Fruit fly (Drosophila melanogaster): Measurements from ENCODE around the gene CG5592.

The CG5592 gene

DNA sequence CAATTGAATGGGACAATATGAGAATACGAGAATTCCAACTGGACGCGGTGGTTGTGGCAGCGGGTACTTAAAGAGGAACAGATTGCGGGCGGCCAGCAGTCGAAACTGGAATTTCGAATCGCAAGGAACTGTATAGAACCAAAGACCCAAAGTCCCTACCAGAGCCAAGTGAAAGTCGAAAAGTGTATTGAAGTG is 15.3 kb upstream of the CG5592 start, which contains the start of gene CG13287:
CG13287 (plus strand) TSS at position 96 of the 195 bp plus-strand sequence.
- no peak for TF ChIP-seq CTCF (optimal IDR thresholded peaks at IDR 0.05)
- TF ChIP-seq CG8478 (optimal IDR thresholded peaks at IDR 0.05), result no peak

DNA sequence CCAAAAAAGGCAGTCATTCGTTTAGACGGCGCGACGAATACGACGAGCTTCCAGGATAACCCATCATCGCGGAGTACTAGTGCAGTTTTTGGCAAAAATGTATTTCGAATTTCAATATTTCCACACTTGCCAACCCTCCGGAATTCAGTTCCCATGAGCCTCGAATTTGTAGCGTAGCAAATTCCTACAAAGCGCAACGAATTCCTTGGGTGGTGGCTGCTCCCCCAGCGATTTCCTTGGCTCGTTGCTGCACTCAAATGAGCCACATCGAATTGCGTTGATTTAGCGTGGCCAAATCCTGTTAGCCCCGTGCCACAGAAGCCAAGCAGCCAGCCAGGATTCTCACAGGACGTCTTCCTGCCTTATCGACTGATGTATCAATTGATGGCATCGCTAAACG is 12.7 kb upstream of the CG5592 start:
- TF ChIP-seq CTCF (optimal IDR thresholded peaks at IDR 0.05) (no peak), CG8478 (optimal IDR thresholded peaks at IDR 0.05) (no peak)

DNA sequence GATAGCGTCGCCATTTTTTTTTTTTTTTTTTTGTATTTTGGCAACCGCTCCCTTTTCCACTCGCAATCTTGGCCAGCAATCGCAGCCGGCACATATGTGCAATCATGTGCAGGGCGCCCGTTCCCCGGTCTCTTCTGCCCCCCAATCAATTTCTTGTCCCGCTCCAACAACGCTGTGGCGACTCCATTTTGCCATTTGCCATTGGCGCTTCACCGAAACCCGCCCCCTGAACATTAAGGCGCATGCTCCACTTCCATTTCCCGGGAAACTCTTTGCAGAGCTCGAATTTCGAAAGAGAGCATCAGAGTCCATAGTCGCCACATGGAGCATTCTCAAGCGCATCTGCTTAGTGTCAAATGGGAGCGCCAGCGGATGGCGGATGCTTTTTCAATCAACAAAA is 6.3 kb upstream of the CG5592 start:
- no peak for TF ChIP-seq CTCF (optimal IDR thresholded peaks at IDR 0.05)
- TF ChIP-seq CG8478 (optimal IDR thresholded peaks at IDR 0.05), result no peak

dm6 chr3L:5891812-5892211 is 5.6 kb upstream of the CG5592 start:
- no peak for TF ChIP-seq CG8478 (optimal IDR thresholded peaks at IDR 0.05)

dm6 chr3L:5893063-5893462 is 4.4 kb upstream of the CG5592 start:
- TF ChIP-seq CTCF (optimal IDR thresholded peaks at IDR 0.05) (no peak), CG8478 (optimal IDR thresholded peaks at IDR 0.05) (no peak)

dm6 chr3L:5899305-5899704 is 1.9 kb downstream of the CG5592 start, which contains the start of gene CG32409:
CG32409 (plus strand) TSS chr3L:5899528.
- TF ChIP-seq CTCF (optimal IDR thresholded peaks at IDR 0.05) (peak in 1 of 2 experiments; percentile 36), CG8478 (optimal IDR thresholded peaks at IDR 0.05) (no peak)

dm6 chr3L:5902189-5902765 is 4.8 kb downstream of the CG5592 start, which contains the start of gene QC:
QC (minus strand) TSS chr3L:5902456.
- TF ChIP-seq CG8478 (optimal IDR thresholded peaks at IDR 0.05), result no peak
- no peak for TF ChIP-seq CTCF (optimal IDR thresholded peaks at IDR 0.05)

DNA sequence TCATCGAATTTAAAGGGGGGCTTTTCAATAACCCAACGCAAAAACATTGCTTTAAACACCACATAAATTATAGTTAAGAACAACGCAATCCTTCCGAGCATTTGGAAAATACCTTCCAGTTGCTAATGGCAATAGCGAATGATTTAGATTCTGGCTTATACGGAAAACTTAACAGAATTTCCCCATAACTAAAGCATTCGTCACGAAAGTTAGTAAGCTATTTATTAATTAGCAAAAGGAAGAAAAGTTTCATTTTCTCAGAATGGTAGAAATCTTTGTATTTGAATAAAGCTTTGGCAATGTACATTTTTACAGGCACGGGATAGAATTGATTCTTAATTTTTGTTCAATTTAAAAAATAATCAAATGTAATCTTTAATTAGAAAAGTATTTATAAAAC is 6.5 kb downstream of the CG5592 start, which contains the start of gene CG32413:
CG32413 (minus strand) TSS at position 101 of the 400 bp plus-strand sequence.
- TF ChIP-seq CTCF (optimal IDR thresholded peaks at IDR 0.05) (no peak), CG8478 (optimal IDR thresholded peaks at IDR 0.05) (no peak)

DNA sequence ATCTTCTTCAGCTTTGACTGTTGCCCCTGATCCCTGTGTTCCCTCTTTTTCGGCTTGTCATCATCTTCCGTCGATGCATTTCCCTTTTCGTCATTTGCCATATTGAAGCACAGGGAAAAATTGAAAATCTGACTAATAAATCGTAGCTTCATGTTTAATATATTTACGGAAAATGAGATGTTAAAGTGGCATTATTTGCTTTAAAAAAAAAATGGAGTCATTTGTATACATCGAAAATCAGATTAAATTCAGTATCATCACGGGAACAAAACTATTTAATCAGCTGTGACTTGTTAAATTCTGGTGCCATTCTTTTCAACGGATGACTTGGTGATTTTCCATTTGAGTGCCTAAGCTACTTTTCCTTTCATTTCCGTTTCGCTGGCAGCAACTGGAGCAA is 9.2 kb downstream of the CG5592 start, which contains the start of gene CG10486:
CG10486 (minus strand) TSS at position 101 of the 400 bp plus-strand sequence.
- TF ChIP-seq CTCF (optimal IDR thresholded peaks at IDR 0.05) (no peak), CG8478 (optimal IDR thresholded peaks at IDR 0.05) (no peak)

DNA sequence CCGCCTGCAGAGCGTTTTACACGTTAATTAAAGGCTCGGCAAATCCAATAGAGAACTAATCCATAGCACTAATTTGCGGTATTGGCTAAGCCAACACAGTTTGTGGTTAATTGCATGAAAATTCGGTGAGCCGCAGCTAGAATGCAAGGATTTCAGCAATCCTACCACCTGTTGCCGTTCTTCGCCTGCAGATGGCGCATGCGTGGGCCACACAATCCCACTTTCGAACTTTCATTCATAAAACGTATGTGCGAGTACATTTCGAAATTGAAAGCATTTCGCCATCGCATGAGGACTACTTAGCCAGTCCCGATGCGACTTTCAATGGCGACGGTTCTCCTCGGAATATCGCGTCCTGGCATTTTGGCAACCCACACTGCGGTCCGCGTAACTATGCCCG is 9.6 kb downstream of the CG5592 start, which contains the start of gene CG13288:
CG13288 (plus strand) TSS at position 305 of the 400 bp plus-strand sequence.
- TF ChIP-seq CG8478 (optimal IDR thresholded peaks at IDR 0.05) (no peak), CTCF (optimal IDR thresholded peaks at IDR 0.05) (peak; percentile 82 to 91)

- no peak for TF ChIP-seq CTCF (optimal IDR thresholded peaks at IDR 0.05)
- TF ChIP-seq CG8478 (optimal IDR thresholded peaks at IDR 0.05), result no peak
Measured at dm6 chr3L:5920778-5921177, 23.3 kb downstream of the CG5592 start.

dm6 chr3L:5921216-5921615 is 23.8 kb downstream of the CG5592 start, which contains the start of gene PXo:
PXo (minus strand) TSS chr3L:5921316.
- TF ChIP-seq CG8478 (optimal IDR thresholded peaks at IDR 0.05) (no peak), CTCF (optimal IDR thresholded peaks at IDR 0.05) (no peak)

DNA sequence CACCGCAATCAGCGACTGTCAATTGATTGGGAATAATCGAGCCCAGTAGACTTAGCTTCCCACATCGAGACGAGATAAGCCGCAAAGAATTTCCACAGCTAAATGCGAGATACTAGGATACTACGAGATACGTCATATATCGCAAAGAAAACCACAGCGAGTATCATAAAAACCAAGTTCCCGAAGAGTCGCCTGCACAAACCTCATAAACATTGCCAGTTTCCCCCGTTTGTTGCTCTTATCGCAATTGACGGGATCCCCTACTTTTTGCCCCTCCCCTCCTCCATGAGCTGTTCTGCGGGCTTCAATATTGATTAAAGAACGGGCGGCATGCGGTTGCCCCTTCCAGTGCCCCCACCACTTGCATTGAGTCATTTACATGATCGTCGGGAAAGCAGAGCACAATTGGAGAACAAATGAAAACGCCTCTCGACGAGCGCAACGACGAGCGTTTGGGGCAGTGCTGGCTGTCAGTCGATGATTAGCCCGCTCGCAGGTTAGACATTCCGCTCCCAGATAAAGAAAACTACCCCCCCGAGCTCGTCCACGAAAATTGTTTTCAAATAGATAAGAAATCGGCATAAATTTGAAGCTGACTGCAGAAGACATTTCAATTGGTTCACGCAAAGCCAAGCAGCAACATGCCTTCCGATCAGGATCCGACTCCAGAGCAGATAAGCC is 24.7 kb downstream of the CG5592 start, which contains the start of gene CG32407:
CG32407 (plus strand) TSS at position 51 of the 681 bp plus-strand sequence.
- TF ChIP-seq CG8478 (optimal IDR thresholded peaks at IDR 0.05) (no peak), CTCF (optimal IDR thresholded peaks at IDR 0.05) (no peak)

DNA sequence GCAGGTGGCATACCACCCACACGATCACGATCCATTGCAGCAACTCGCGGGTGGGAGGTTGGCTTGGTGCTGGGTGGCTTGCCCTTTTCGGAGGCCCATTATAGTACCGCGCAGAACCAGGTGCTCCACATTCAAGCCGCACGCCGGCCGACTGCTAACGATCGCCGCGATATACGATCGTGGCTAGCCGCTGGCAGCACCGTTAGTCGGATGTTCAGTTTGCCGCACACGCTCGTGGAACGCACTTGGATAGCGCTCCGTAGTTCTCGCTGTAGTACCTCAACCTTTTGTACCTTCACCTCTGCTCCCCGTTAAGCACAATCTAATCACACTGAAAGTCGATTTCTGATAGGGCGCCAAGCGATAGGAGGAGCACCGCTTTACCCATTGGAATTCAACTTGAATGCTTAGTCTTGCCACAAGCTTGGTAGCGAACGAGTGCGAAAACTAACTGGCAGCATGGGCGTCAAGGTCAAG is 26.2 kb downstream of the CG5592 start, which contains the start of gene CG33523:
CG33523 (plus strand) TSS at position 217 of the 477 bp plus-strand sequence.
- TF ChIP-seq CTCF (optimal IDR thresholded peaks at IDR 0.05) (no peak), CG8478 (optimal IDR thresholded peaks at IDR 0.05) (no peak)

- TF ChIP-seq CG8478 (optimal IDR thresholded peaks at IDR 0.05), result no peak
- no peak for TF ChIP-seq CTCF (optimal IDR thresholded peaks at IDR 0.05)
Measured at dm6 chr3L:5926015-5926988, 28.9 kb downstream of the CG5592 start.

All from S2 (cell line).